Worm (Caenorhabditis elegans): ENCODE results near the gene fkb-4.

DNA sequence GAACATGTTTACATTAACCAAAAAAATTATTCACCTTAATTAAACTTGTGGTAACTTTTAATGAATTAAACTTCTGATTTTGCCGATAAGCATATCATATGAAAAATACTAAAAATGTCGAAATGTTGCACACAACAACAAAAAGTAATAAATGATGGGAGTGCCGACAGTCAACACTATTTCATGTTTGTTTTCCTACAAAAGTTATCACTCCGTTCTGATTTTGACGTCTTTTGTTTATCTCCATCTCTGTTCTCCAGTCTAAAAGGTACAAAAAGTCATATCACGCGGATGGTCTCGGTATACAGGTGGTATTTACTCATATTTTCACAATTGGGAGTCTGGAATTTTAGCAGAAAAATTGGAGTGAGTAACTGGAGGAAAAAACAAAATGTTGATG lies 28.5 kb upstream of the fkb-4 start:
- no peak for TF ChIP-seq fkh-6 (tag; optimal IDR thresholded peaks at IDR 0.05)
- TF ChIP-seq eyg-1 (tag; optimal IDR thresholded peaks at IDR 0.05), result no peak
- no peak for TF ChIP-seq nhr-11 (tag; optimal IDR thresholded peaks at IDR 0.05)
- no peak for TF ChIP-seq Y22D7AL.16 (tag; optimal IDR thresholded peaks at IDR 0.05)
- TF ChIP-seq dve-1 (tag; optimal IDR thresholded peaks at IDR 0.05), result no peak
- TF ChIP-seq dmd-4 (tag; optimal IDR thresholded peaks at IDR 0.05; ENCODE audit: borderline replicate concordance), result no peak
- TF ChIP-seq nfya-1 (tag; optimal IDR thresholded peaks at IDR 0.05), result no peak
- no peak for TF ChIP-seq hlh-30 (tag; optimal IDR thresholded peaks at IDR 0.05; ENCODE audit: insufficient read depth)
- TF ChIP-seq ceh-24 (tag; optimal IDR thresholded peaks at IDR 0.05), result no peak
- no peak for TF ChIP-seq K09A11.1 (tag; optimal IDR thresholded peaks at IDR 0.05; ENCODE audit: insufficient read depth)
- no peak for TF ChIP-seq fkh-10 (GFP tag; optimal IDR thresholded peaks at IDR 0.05)
- TF ChIP-seq sox-4 (tag; optimal IDR thresholded peaks at IDR 0.05), result no peak
- TF ChIP-seq ztf-16 (tag; optimal IDR thresholded peaks at IDR 0.05), result no peak
